Fruit fly (Drosophila melanogaster): ENCODE data around the gene CG5001.

CG5001 gene

dm6 chr2L:1177522-1177921 lies 8.0 kb upstream of the CG5001 start, which contains the start of gene CG4896 (continued):
- no peak for TF ChIP-seq lola (GFP tag; optimal IDR thresholded peaks at IDR 0.05)
- no peak for TF ChIP-seq gce (GFP tag; IDR thresholded peaks at IDR 0.05)
- TF ChIP-seq CG8478 (optimal IDR thresholded peaks at IDR 0.05): no peak
- no peak for TF ChIP-seq Dfd (GFP tag; optimal IDR thresholded peaks at IDR 0.05)
- peak; percentile 63 for TF ChIP-seq vvl (GFP tag; IDR thresholded peaks at IDR 0.05)
- TF ChIP-seq luna (GFP tag; optimal IDR thresholded peaks at IDR 0.05): peak; percentile 6
- TF ChIP-seq B-H1 (GFP tag; IDR thresholded peaks at IDR 0.05): no peak
- TF ChIP-seq Elba2 (GFP tag; optimal IDR thresholded peaks at IDR 0.05): no peak
- peak; percentile 70 for TF ChIP-seq amos (GFP tag; IDR thresholded peaks at IDR 0.05; ENCODE audit: partially characterized antibody)
- no peak for TF ChIP-seq CG11504 (tag; optimal IDR thresholded peaks at IDR 0.05)
- TF ChIP-seq klu (GFP tag; IDR thresholded peaks at IDR 0.05): no peak
- TF ChIP-seq lilli (GFP tag; optimal IDR thresholded peaks at IDR 0.05): no peak
- TF ChIP-seq CG10274 (GFP tag; optimal IDR thresholded peaks at IDR 0.05): no peak
- no peak for TF ChIP-seq sima (GFP tag; optimal IDR thresholded peaks at IDR 0.05)
- peak; percentile 66 for TF ChIP-seq ato (GFP tag; IDR thresholded peaks at IDR 0.05; ENCODE audit: partially characterized antibody)
- TF ChIP-seq eyg (GFP tag; optimal IDR thresholded peaks at IDR 0.05): no peak
- TF ChIP-seq fru (optimal IDR thresholded peaks at IDR 0.05): no peak
- TF ChIP-seq Bdp1 (GFP tag; optimal IDR thresholded peaks at IDR 0.05): no peak
- no peak for TF ChIP-seq CG2712 (tag; optimal IDR thresholded peaks at IDR 0.05)
- TF ChIP-seq eve (GFP tag; optimal IDR thresholded peaks at IDR 0.05): no peak
- TF ChIP-seq slp2 (GFP tag; optimal IDR thresholded peaks at IDR 0.05): no peak
- no peak for TF ChIP-seq CG16815 (GFP tag; optimal IDR thresholded peaks at IDR 0.05)
- no peak for TF ChIP-seq CG14014 (GFP tag; IDR thresholded peaks at IDR 0.05)
- TF ChIP-seq her (GFP tag; optimal IDR thresholded peaks at IDR 0.05): peak; percentile 20
- no peak for TF ChIP-seq Jarid2 (GFP tag; optimal IDR thresholded peaks at IDR 0.05)
- no peak for TF ChIP-seq Dek (tag; optimal IDR thresholded peaks at IDR 0.05)
- no peak for TF ChIP-seq CG9609 (GFP tag; optimal IDR thresholded peaks at IDR 0.05)
- TF ChIP-seq Ssrp (tag; optimal IDR thresholded peaks at IDR 0.05): no peak
- TF ChIP-seq ab (GFP tag; optimal IDR thresholded peaks at IDR 0.05): no peak
- TF ChIP-seq nmo (GFP tag; optimal IDR thresholded peaks at IDR 0.05): no peak
- TF ChIP-seq ap (GFP tag; IDR thresholded peaks at IDR 0.05): no peak
- TF ChIP-seq CG4707 (GFP tag; optimal IDR thresholded peaks at IDR 0.05): no peak
- peak; percentile 28 for TF ChIP-seq ems (GFP tag; optimal IDR thresholded peaks at IDR 0.05)
- TF ChIP-seq CG2202 (tag; optimal IDR thresholded peaks at IDR 0.05): no peak
- peak; percentile 82 for TF ChIP-seq Med (GFP tag)
- no peak for TF ChIP-seq CG9727 (GFP tag; optimal IDR thresholded peaks at IDR 0.05)
- TF ChIP-seq CG10366 (GFP tag; IDR thresholded peaks at IDR 0.05): no peak
- TF ChIP-seq CG15011 (GFP tag; optimal IDR thresholded peaks at IDR 0.05): no peak
- TF ChIP-seq CG30020 (tag; optimal IDR thresholded peaks at IDR 0.05): no peak
- no peak for TF ChIP-seq Side (GFP tag; optimal IDR thresholded peaks at IDR 0.05)
- no peak for TF ChIP-seq hth (optimal IDR thresholded peaks at IDR 0.05)
- TF ChIP-seq CG7357 (GFP tag; IDR thresholded peaks at IDR 0.05): no peak
- TF ChIP-seq Drgx (GFP tag; IDR thresholded peaks at IDR 0.05): no peak
- no peak for TF ChIP-seq CG10209 (GFP tag; optimal IDR thresholded peaks at IDR 0.05)
- TF ChIP-seq cad (GFP tag; optimal IDR thresholded peaks at IDR 0.05): no peak
- no peak for TF ChIP-seq CG31365 (tag; optimal IDR thresholded peaks at IDR 0.05)
- TF ChIP-seq CG14441 (GFP tag; IDR thresholded peaks at IDR 0.05): no peak
- TF ChIP-seq tgo (GFP tag; IDR thresholded peaks at IDR 0.05): no peak
- TF ChIP-seq prd (optimal IDR thresholded peaks at IDR 0.05): no peak
- TF ChIP-seq prd (GFP tag; IDR thresholded peaks at IDR 0.05): no peak
- TF ChIP-seq zen (tag; optimal IDR thresholded peaks at IDR 0.05): no peak
- TF ChIP-seq CG16863 (GFP tag; optimal IDR thresholded peaks at IDR 0.05): no peak
- TF ChIP-seq dmrt99B (tag; optimal IDR thresholded peaks at IDR 0.05): no peak
- no peak for TF ChIP-seq BtbVII (GFP tag; optimal IDR thresholded peaks at IDR 0.05)

Measured in whole organism, embryonic.